Fruit fly (Drosophila melanogaster) whole organism, embryonic: ENCODE data around the gene Cyp4g15.
A peak's percentile ranks its signal among the peaks of the same experiment; 100 is the strongest.

Source experiments
- Aef1 ChIP-seq: fragments of 200-800 bp; sonication (Bioruptor generic); IDR thresholded peaks from 3 replicates; pipeline ENCODE4 v1.3.6; 2022; ENCODE audit warnings: missing biosample characterization, missing genetic modification characterization
- Bdp1 ChIP-seq: fragments of 200-800 bp; sonication (Bioruptor generic); optimal IDR thresholded peaks from 3 replicates; lab custom pipeline; 2016; ENCODE audit warnings: missing biosample characterization, missing genetic modification characterization
- CG10462 ChIP-seq: fragments of 200-800 bp; sonication (Bioruptor generic); optimal IDR thresholded peaks from 2 replicates; lab custom pipeline; 2016; ENCODE audit warnings: missing biosample characterization, missing genetic modification characterization
- CG11695 ChIP-seq: fragments of 200-800 bp; sonication (Bioruptor generic); IDR thresholded peaks from 3 replicates; pipeline ENCODE4 v1.3.6; 2022; ENCODE audit warnings: missing biosample characterization, missing genetic modification characterization
- CG12155 ChIP-seq: fragments of 200-800 bp; sonication (Bioruptor generic); optimal IDR thresholded peaks from 3 replicates; lab custom pipeline; 2016; ENCODE audit warnings: missing biosample characterization, missing genetic modification characterization
- CG12299 ChIP-seq: fragments of 200-800 bp; sonication (Bioruptor generic); optimal IDR thresholded peaks from 2 replicates; lab custom pipeline; 2018; ENCODE audit warnings: missing biosample characterization, mild to moderate bottlenecking, missing genetic modification characterization
- CG1233 ChIP-seq: fragments of 200-800 bp; sonication (Bioruptor generic); optimal IDR thresholded peaks from 4 replicates; lab custom pipeline; 2018; ENCODE audit warnings: missing biosample characterization, mild to moderate bottlenecking, missing genetic modification characterization
- CG13287 ChIP-seq: fragments of 200-800 bp; sonication (Bioruptor generic); IDR thresholded peaks from 2 replicates; pipeline ENCODE4 v1.3.6; 2022; ENCODE audit warnings: missing biosample characterization, missing genetic modification characterization; ENCODE audit not compliant: partially characterized antibody
- CG16779 ChIP-seq: fragments of 200-800 bp; sonication (Bioruptor generic); IDR thresholded peaks from 2 replicates; pipeline ENCODE4 v1.3.6; 2022; ENCODE audit warnings: missing biosample characterization, missing genetic modification characterization
- CG18262 ChIP-seq: fragments of 200-800 bp; optimal IDR thresholded peaks from 3 replicates; lab custom pipeline; 2019; ENCODE audit warnings: missing biosample characterization, mild to moderate bottlenecking, missing genetic modification characterization, moderate library complexity
- CG18764 ChIP-seq: fragments of 200-800 bp; sonication (Bioruptor generic); optimal IDR thresholded peaks from 3 replicates; lab custom pipeline; 2016; ENCODE audit warnings: missing biosample characterization, missing genetic modification characterization
- CG32532 ChIP-seq: fragments of 200-800 bp; sonication (Bioruptor generic); IDR thresholded peaks from 2 replicates; pipeline ENCODE4 v1.3.6; 2022; ENCODE audit warnings: missing biosample characterization, missing genetic modification characterization
- CG32767 ChIP-seq: fragments of 200-800 bp; sonication (Bioruptor generic); IDR thresholded peaks from 2 replicates; pipeline ENCODE4 v1.3.6; 2022; ENCODE audit warnings: missing biosample characterization, missing genetic modification characterization
- CG33213 ChIP-seq: fragments of 200-800 bp; sonication (Bioruptor generic); optimal IDR thresholded peaks from 3 replicates; lab custom pipeline; 2016; ENCODE audit warnings: missing biosample characterization, missing genetic modification characterization
- CG34376 ChIP-seq: fragments of 200-800 bp; sonication (Bioruptor generic); optimal IDR thresholded peaks from 2 replicates; lab custom pipeline; 2018; ENCODE audit warnings: missing biosample characterization, mild to moderate bottlenecking, missing genetic modification characterization
- CG43689 ChIP-seq: fragments of 200-800 bp; sonication (Bioruptor generic); IDR thresholded peaks from 2 replicates; pipeline ENCODE4 v1.3.6; 2022; ENCODE audit warnings: missing biosample characterization, missing genetic modification characterization
- CG7556 ChIP-seq: fragments of 200-800 bp; sonication (Bioruptor generic); optimal IDR thresholded peaks from 2 replicates; lab custom pipeline; 2017; ENCODE audit warnings: missing biosample characterization, mild to moderate bottlenecking, missing genetic modification characterization
- CG7987 ChIP-seq: fragments of 200-800 bp; sonication (Bioruptor generic); optimal IDR thresholded peaks from 2 replicates; lab custom pipeline; 2018; ENCODE audit warnings: missing biosample characterization, mild to moderate bottlenecking, missing genetic modification characterization, moderate library complexity
- Dek ChIP-seq: fragments of 200-800 bp; sonication (Bioruptor generic); optimal IDR thresholded peaks from 3 replicates; lab custom pipeline; 2019; ENCODE audit warnings: missing biosample characterization, mild to moderate bottlenecking, missing genetic modification characterization, moderate library complexity
- Doc3 ChIP-seq: fragments of 200-800 bp; sonication (Bioruptor generic); IDR thresholded peaks from 3 replicates; pipeline ENCODE4 v1.3.6; 2022; ENCODE audit warnings: missing biosample characterization, missing genetic modification characterization; ENCODE audit not compliant: partially characterized antibody
- Drgx ChIP-seq: fragments of 200-800 bp; sonication (Bioruptor generic); IDR thresholded peaks from 2 replicates; pipeline ENCODE4 v1.3.6; 2022; ENCODE audit warnings: missing biosample characterization, missing genetic modification characterization
- Eip74EF ChIP-seq, 2 experiments: fragments of 200-800 bp in 1 of 2; fragments of >200 bp in 1 of 2; sonication (Bioruptor generic) in 1 of 2; optimal IDR thresholded peaks; 2 replicates each; lab custom pipeline; 2017 to 2019; ENCODE audit warnings: missing biosample characterization in 2 of 2, missing genetic modification characterization in 2 of 2, mild to moderate bottlenecking in 1 of 2, moderate library complexity in 1 of 2
- Hey ChIP-seq: fragments of 200-800 bp; sonication (Bioruptor generic); optimal IDR thresholded peaks from 3 replicates; lab custom pipeline; 2018; ENCODE audit warnings: missing biosample characterization, mild to moderate bottlenecking, missing genetic modification characterization
- Hr3 ChIP-seq: fragments of 200-800 bp; sonication (Bioruptor generic); optimal IDR thresholded peaks from 3 replicates; lab custom pipeline; 2016; ENCODE audit warnings: missing biosample characterization, missing genetic modification characterization
- MTF-1 ChIP-seq: fragments of 200-800 bp; sonication (Bioruptor generic); optimal IDR thresholded peaks from 2 replicates; lab custom pipeline; 2018; ENCODE audit warnings: missing biosample characterization, mild to moderate bottlenecking, missing genetic modification characterization, borderline replicate concordance
- Mad ChIP-seq: fragments of 200-800 bp; sonication (Bioruptor generic); optimal IDR thresholded peaks from 2 replicates; lab custom pipeline; 2016; ENCODE audit warnings: missing biosample characterization, missing genetic modification characterization
- Meics ChIP-seq: fragments of 200-800 bp; sonication (Bioruptor generic); optimal IDR thresholded peaks from 2 replicates; lab custom pipeline; 2017; ENCODE audit warnings: missing biosample characterization, mild to moderate bottlenecking, missing genetic modification characterization
- Oaz ChIP-seq: fragments of 200-800 bp; sonication (Bioruptor generic); IDR thresholded peaks from 2 replicates; pipeline ENCODE4 v1.3.6; 2022; ENCODE audit warnings: missing biosample characterization, missing genetic modification characterization
- Xrp1 ChIP-seq: fragments of 200-800 bp; sonication (Bioruptor generic); IDR thresholded peaks from 2 replicates; pipeline ENCODE4 v1.3.6; 2022; ENCODE audit warnings: missing biosample characterization, missing genetic modification characterization
- YL-1 ChIP-seq: fragments of 200-800 bp; sonication (Bioruptor generic); optimal IDR thresholded peaks from 3 replicates; lab custom pipeline; 2017; ENCODE audit warnings: missing biosample characterization, mild to moderate bottlenecking, missing genetic modification characterization
- al ChIP-seq: fragments of 200-800 bp; sonication (Bioruptor generic); IDR thresholded peaks from 2 replicates; pipeline ENCODE4 v1.3.6; 2022; ENCODE audit warnings: missing biosample characterization, missing genetic modification characterization
- caup ChIP-seq: fragments of 200-800 bp; sonication (Bioruptor generic); optimal IDR thresholded peaks from 3 replicates; lab custom pipeline; 2017; ENCODE audit warnings: missing biosample characterization, mild to moderate bottlenecking, missing genetic modification characterization, moderate library complexity; ENCODE audit not compliant: severe bottlenecking
- cg ChIP-seq: fragments of 200-800 bp; sonication (Bioruptor generic); optimal IDR thresholded peaks from 3 replicates; lab custom pipeline; 2019; ENCODE audit warnings: missing biosample characterization, mild to moderate bottlenecking, missing genetic modification characterization, moderate library complexity
- emc ChIP-seq: fragments of 200-800 bp; sonication (Bioruptor generic); optimal IDR thresholded peaks from 2 replicates; lab custom pipeline; 2016; ENCODE audit warnings: missing biosample characterization, missing genetic modification characterization
- ftz-f1 ChIP-seq: fragments of 200-800 bp; sonication (Bioruptor generic); optimal IDR thresholded peaks from 2 replicates; lab custom pipeline; 2016; ENCODE audit warnings: missing biosample characterization, missing genetic modification characterization
- gcm ChIP-seq: fragments of 200-800 bp; sonication (Bioruptor generic); optimal IDR thresholded peaks from 2 replicates; lab custom pipeline; 2019; ENCODE audit warnings: missing biosample characterization, mild to moderate bottlenecking, missing genetic modification characterization, moderate library complexity
- gsb-n ChIP-seq: fragments of 200-800 bp; sonication (Bioruptor generic); optimal IDR thresholded peaks from 3 replicates; lab custom pipeline; 2018; ENCODE audit warnings: missing biosample characterization, mild to moderate bottlenecking, missing genetic modification characterization
- nom ChIP-seq: fragments of 200-800 bp; sonication (Bioruptor generic); optimal IDR thresholded peaks from 2 replicates; lab custom pipeline; 2017; ENCODE audit warnings: missing biosample characterization, missing genetic modification characterization, mild to moderate bottlenecking, moderate library complexity, missing genetic modification reagents
- pfk ChIP-seq: fragments of 200-800 bp; sonication (Bioruptor generic); optimal IDR thresholded peaks from 2 replicates; lab custom pipeline; 2018; ENCODE audit warnings: missing biosample characterization, mild to moderate bottlenecking, missing genetic modification characterization, moderate library complexity
- phol ChIP-seq: fragments of 200-800 bp; sonication (Bioruptor generic); optimal IDR thresholded peaks from 3 replicates; lab custom pipeline; 2018; ENCODE audit warnings: missing biosample characterization, mild to moderate bottlenecking, missing genetic modification characterization, moderate library complexity
- rib ChIP-seq: fragments of 200-800 bp; sonication (Bioruptor generic); IDR thresholded peaks from 2 replicates; pipeline ENCODE4 v1.3.6; 2022; ENCODE audit warnings: missing biosample characterization, missing genetic modification characterization
- salm ChIP-seq: fragments of 200-800 bp; sonication (Bioruptor generic); optimal IDR thresholded peaks from 2 replicates; lab custom pipeline; 2018; ENCODE audit warnings: missing biosample characterization, mild to moderate bottlenecking, missing genetic modification characterization
- slou ChIP-seq: fragments of 200-800 bp; sonication (Bioruptor generic); optimal IDR thresholded peaks from 3 replicates; lab custom pipeline; 2016; ENCODE audit warnings: missing biosample characterization, missing genetic modification characterization
- slp2 ChIP-seq: fragments of 200-800 bp; sonication (Bioruptor generic); optimal IDR thresholded peaks from 2 replicates; lab custom pipeline; 2016; ENCODE audit warnings: missing biosample characterization, missing genetic modification characterization
- tio ChIP-seq: fragments of 200-800 bp; sonication (Bioruptor generic); optimal IDR thresholded peaks from 2 replicates; lab custom pipeline; 2017; ENCODE audit warnings: missing biosample characterization, missing genetic modification characterization, inconsistent platforms
- toy ChIP-seq: fragments of 200-800 bp; sonication (Bioruptor generic); IDR thresholded peaks from 2 replicates; pipeline ENCODE4 v1.3.6; 2022; ENCODE audit warnings: missing biosample characterization, missing genetic modification characterization
- zen2 ChIP-seq: fragments of 200-800 bp; sonication (Bioruptor generic); IDR thresholded peaks from 3 replicates; pipeline ENCODE4 v1.3.6; 2022; ENCODE audit warnings: missing biosample characterization, missing genetic modification characterization; ENCODE audit not compliant: partially characterized antibody
- zfh2 ChIP-seq: fragments of 200-800 bp; sonication (Bioruptor generic); optimal IDR thresholded peaks from 2 replicates; lab custom pipeline; 2016; ENCODE audit warnings: missing biosample characterization, missing genetic modification characterization

Cyp4g15 gene

DNA sequence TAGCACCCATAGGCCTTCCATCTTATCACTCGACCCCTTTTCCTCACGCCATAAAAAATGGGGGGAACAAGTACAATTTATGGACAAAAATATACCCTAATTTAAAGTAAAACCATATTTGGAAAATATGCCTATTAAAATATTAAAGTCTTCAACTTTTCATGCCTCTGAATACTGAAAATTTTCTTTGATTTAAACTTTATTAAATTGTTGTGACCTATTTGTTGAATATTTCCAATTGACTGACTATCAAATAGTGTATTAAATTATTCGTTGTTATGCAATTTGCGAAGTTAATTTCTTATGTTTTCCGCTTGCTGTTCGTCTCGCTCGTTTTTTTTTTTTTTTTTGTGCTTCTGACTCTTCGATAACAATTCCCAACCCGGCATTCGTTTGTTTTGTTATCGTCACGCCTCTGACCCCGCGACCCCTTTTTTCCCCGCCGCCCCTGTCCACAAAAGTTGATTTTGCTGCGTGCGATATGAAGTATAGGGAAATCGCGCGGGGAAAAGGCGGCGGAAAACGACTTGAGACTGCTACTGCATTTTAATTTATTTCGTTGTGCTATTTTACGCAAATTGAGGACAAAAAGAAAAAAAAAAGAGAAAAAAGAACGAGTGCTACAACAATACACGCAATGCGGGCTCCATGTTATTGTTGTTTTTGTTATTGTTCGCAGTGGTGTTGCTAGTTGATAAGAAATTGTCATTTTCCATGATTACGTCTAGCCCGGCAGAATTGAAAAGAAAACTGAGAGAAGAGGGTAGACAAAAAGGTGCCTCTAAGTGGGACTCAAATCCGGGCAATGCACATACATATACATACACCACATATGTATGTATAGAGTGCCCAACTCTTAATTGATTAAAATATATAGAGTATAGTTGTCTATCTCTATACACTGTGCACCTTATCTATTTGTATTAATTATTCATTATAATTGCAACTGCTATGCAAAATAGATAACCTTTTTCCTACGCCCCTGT lies 45.0 kb downstream of the Cyp4g15 start (continued):
- TF ChIP-seq rib (GFP tag; lab: Robert Waterston, UW) (no peak), CG18764 (GFP tag; lab: Kevin White, UChicago) (peak; percentile 21), al (GFP tag; lab: Robert Waterston, UW) (no peak), CG13287 (no peak), tio (GFP tag; lab: Kevin White, UChicago) (peak; percentile 24), Hey (tag; lab: Kevin White, UChicago) (no peak), nom (GFP tag; lab: Kevin White, UChicago) (peak; percentile 26), CG18262 (tag; lab: Kevin White, UChicago) (peak; percentile 70), Oaz (no peak), YL-1 (no peak), Bdp1 (GFP tag; lab: Kevin White, UChicago) (no peak), zfh2 (GFP tag; lab: Kevin White, UChicago) (no peak), pfk (no peak), CG1233 (GFP tag; lab: Kevin White, UChicago) (no peak), gcm (GFP tag; lab: Kevin White, UChicago) (no peak), phol (tag; lab: Kevin White, UChicago) (peak; percentile 74), salm (peak; percentile 47), caup (GFP tag; lab: Kevin White, UChicago) (peak; percentile 12), CG16779 (no peak), CG32767 (GFP tag; lab: Robert Waterston, UW) (peak; percentile 66), zen2 (GFP tag; lab: Robert Waterston, UW) (no peak), ftz-f1 (GFP tag; lab: Kevin White, UChicago) (no peak), CG10462 (GFP tag; lab: Kevin White, UChicago) (peak; percentile 39), CG12299 (tag; lab: Kevin White, UChicago) (no peak), slou (GFP tag; lab: Kevin White, UChicago) (no peak), Doc3 (no peak), CG7556 (GFP tag; lab: Kevin White, UChicago) (peak; percentile 67), CG33213 (GFP tag; lab: Kevin White, UChicago) (no peak), gsb-n (tag; lab: Kevin White, UChicago) (peak; percentile 53), CG11695 (GFP tag; lab: Robert Waterston, UW) (peak; percentile 88), emc (GFP tag; lab: Kevin White, UChicago) (no peak), MTF-1 (peak; percentile 28), Mad (GFP tag; lab: Kevin White, UChicago) (no peak), Hr3 (peak; percentile 62), Xrp1 (peak; percentile 77), CG43689 (no peak), toy (GFP tag; lab: Robert Waterston, UW) (no peak), CG34376 (GFP tag; lab: Kevin White, UChicago) (no peak), Dek (tag; lab: Kevin White, UChicago) (peak; percentile 42), Meics (GFP tag; lab: Kevin White, UChicago) (peak; percentile 71), slp2 (no peak), CG12155 (peak; percentile 57), Aef1 (GFP tag; lab: Robert Waterston, UW) (0 out of 3 replicates have a peak, but pooled peaks have one; percentile 52), CG32532 (GFP tag; lab: Robert Waterston, UW) (peak; percentile 29; the same call in 1 of the 2 replicates), Eip74EF (GFP tag; optimal IDR thresholded peaks at IDR 0.05; lab: Kevin White, UChicago) (peak in 1 of 2 experiments; percentile 69), Drgx (GFP tag; lab: Robert Waterston, UW) (peak; percentile 19; the same call in 1 of the 2 replicates), cg (GFP tag; lab: Kevin White, UChicago) (no peak), CG7987 (GFP tag; lab: Kevin White, UChicago) (no peak)
